Worm (Caenorhabditis elegans) whole organism, L2 larva: ENCODE measurements around the gene C01C4.2.
A peak's percentile ranks its signal among the peaks of the same experiment; 100 is the strongest.

ENCODE experiments used
- C34F6.9 ChIP-seq: fragments of 150-350 bp; optimal IDR thresholded peaks from 2 replicates; lab custom pipeline; 2014; ENCODE audit warnings: missing biosample characterization, missing genetic modification characterization
- F13H6.1 ChIP-seq: sonication (generic microtip); optimal IDR thresholded peaks from 2 replicates; lab custom pipeline; 2016; ENCODE audit warnings: missing genetic modification characterization, missing compliant biosample characterization
- R02D3.7 ChIP-seq: fragments of 150-350 bp; optimal IDR thresholded peaks from 2 replicates; lab custom pipeline; 2014; ENCODE audit warnings: missing biosample characterization, missing genetic modification characterization
- ZK546.5 ChIP-seq: sonication (generic microtip); optimal IDR thresholded peaks from 2 replicates; lab custom pipeline; 2017; ENCODE audit warnings: missing biosample characterization, missing genetic modification characterization
- alr-1 ChIP-seq: fragments of 150-350 bp; optimal IDR thresholded peaks from 2 replicates; lab custom pipeline; 2014; ENCODE audit warnings: missing biosample characterization, missing genetic modification characterization
- aly-2 ChIP-seq: fragments of 150-350 bp; optimal IDR thresholded peaks from 2 replicates; lab custom pipeline; 2014; ENCODE audit warnings: missing biosample characterization, missing genetic modification characterization
- ama-1 ChIP-seq: fragments of 150-350 bp; optimal IDR thresholded peaks from 2 replicates; lab custom pipeline; 2018; ENCODE audit warnings: inconsistent platforms
- blmp-1 ChIP-seq: sonication (generic microtip); optimal IDR thresholded peaks from 2 replicates; lab custom pipeline; 2017; ENCODE audit warnings: missing genetic modification characterization, mild to moderate bottlenecking, missing compliant biosample characterization, antibody characterized with exemption, moderate library complexity; ENCODE audit not compliant: insufficient read depth
- ceh-16 ChIP-seq: fragments of 150-350 bp; optimal IDR thresholded peaks from 2 replicates; lab custom pipeline; 2014; ENCODE audit warnings: missing biosample characterization, missing genetic modification characterization
- ceh-82 ChIP-seq: fragments of 150-350 bp; optimal IDR thresholded peaks from 2 replicates; lab custom pipeline; 2014; ENCODE audit warnings: missing biosample characterization, missing genetic modification characterization
- crh-2 ChIP-seq: sonication (generic microtip); optimal IDR thresholded peaks from 2 replicates; lab custom pipeline; 2017; ENCODE audit warnings: missing biosample characterization, missing genetic modification characterization
- dmd-4 ChIP-seq: sonication (generic microtip); optimal IDR thresholded peaks from 2 replicates; lab custom pipeline; 2017; ENCODE audit warnings: missing biosample characterization, missing genetic modification characterization
- egl-27 ChIP-seq: sonication (generic microtip); optimal IDR thresholded peaks from 3 replicates; lab custom pipeline; 2017; ENCODE audit warnings: missing biosample characterization, missing genetic modification reagents, missing genetic modification characterization
- elt-1 ChIP-seq: fragments of 150-350 bp; optimal IDR thresholded peaks from 2 replicates; lab custom pipeline; 2014; ENCODE audit warnings: missing biosample characterization, missing genetic modification characterization
- elt-3 ChIP-seq: sonication (generic microtip); optimal IDR thresholded peaks from 2 replicates; lab custom pipeline; 2017; ENCODE audit warnings: missing biosample characterization, missing genetic modification characterization
- fos-1 ChIP-seq: fragments of 150-350 bp; optimal IDR thresholded peaks from 2 replicates; lab custom pipeline; 2014; ENCODE audit warnings: missing biosample characterization, missing genetic modification characterization
- gmeb-1 ChIP-seq: fragments of 150-350 bp; optimal IDR thresholded peaks from 2 replicates; lab custom pipeline; 2014; ENCODE audit warnings: missing biosample characterization, missing genetic modification characterization
- lin-11 ChIP-seq: fragments of 150-350 bp; sonication (generic microtip); optimal IDR thresholded peaks from 2 replicates; lab custom pipeline; 2014; ENCODE audit warnings: missing biosample characterization, missing genetic modification characterization, inconsistent platforms, mixed read lengths
- lin-13 ChIP-seq: fragments of 150-350 bp; optimal IDR thresholded peaks from 2 replicates; lab custom pipeline; 2014; ENCODE audit warnings: missing biosample characterization, missing genetic modification reagents, missing genetic modification characterization
- lin-39 ChIP-seq: fragments of 150-350 bp; optimal IDR thresholded peaks from 2 replicates; lab custom pipeline; 2014; ENCODE audit warnings: missing biosample characterization, missing genetic modification reagents, missing genetic modification characterization
- lsy-2 ChIP-seq, 2 experiments: fragments of 150-350 bp in 1 of 2; sonication (generic microtip) in 1 of 2; optimal IDR thresholded peaks; 2 replicates each; lab custom pipeline; 2014 to 2017; ENCODE audit warnings: missing biosample characterization in 2 of 2, missing genetic modification characterization in 2 of 2
- mab-5 ChIP-seq: fragments of 150-350 bp; optimal IDR thresholded peaks from 2 replicates; lab custom pipeline; 2014; ENCODE audit warnings: missing biosample characterization, missing genetic modification characterization
- mbf-1 ChIP-seq: sonication (generic microtip); optimal IDR thresholded peaks from 2 replicates; lab custom pipeline; 2017; ENCODE audit warnings: missing biosample characterization, missing genetic modification characterization
- mdl-1 ChIP-seq, 2 experiments: fragments of 150-350 bp in 1 of 2; sonication (generic microtip) in 1 of 2; optimal IDR thresholded peaks; 2 replicates each; lab custom pipeline; 2017; ENCODE audit warnings: missing biosample characterization in 2 of 2, missing genetic modification characterization in 2 of 2
- nhr-10 ChIP-seq: sonication (generic microtip); optimal IDR thresholded peaks from 2 replicates; lab custom pipeline; 2017; ENCODE audit warnings: missing biosample characterization, missing genetic modification characterization
- nhr-11 ChIP-seq: fragments of 150-350 bp; optimal IDR thresholded peaks from 2 replicates; lab custom pipeline; 2014; ENCODE audit warnings: missing biosample characterization, missing genetic modification characterization
- nhr-12 ChIP-seq: fragments of 150-350 bp; optimal IDR thresholded peaks from 2 replicates; lab custom pipeline; 2014; ENCODE audit warnings: missing biosample characterization, missing genetic modification characterization
- nhr-129 ChIP-seq: fragments of 150-350 bp; optimal IDR thresholded peaks from 2 replicates; lab custom pipeline; 2014; ENCODE audit warnings: missing biosample characterization, missing genetic modification characterization
- nhr-21 ChIP-seq: fragments of 150-350 bp; optimal IDR thresholded peaks from 2 replicates; lab custom pipeline; 2014; ENCODE audit warnings: missing biosample characterization, missing genetic modification characterization
- nhr-25 ChIP-seq: fragments of 150-350 bp; sonication (generic microtip); optimal IDR thresholded peaks from 3 replicates; lab custom pipeline; 2014; ENCODE audit warnings: missing biosample characterization, missing genetic modification characterization
- nhr-6 ChIP-seq: fragments of 150-350 bp; optimal IDR thresholded peaks from 2 replicates; lab custom pipeline; 2014; ENCODE audit warnings: missing biosample characterization, missing genetic modification characterization
- nhr-77 ChIP-seq: fragments of 150-350 bp; optimal IDR thresholded peaks from 2 replicates; lab custom pipeline; 2014; ENCODE audit warnings: missing biosample characterization, missing genetic modification characterization
- peb-1 ChIP-seq: fragments of 150-350 bp; optimal IDR thresholded peaks from 2 replicates; lab custom pipeline; 2014; ENCODE audit warnings: missing biosample characterization, missing genetic modification characterization
- sem-4 ChIP-seq: fragments of 150-350 bp; optimal IDR thresholded peaks from 2 replicates; lab custom pipeline; 2014; ENCODE audit warnings: missing biosample characterization, missing genetic modification reagents, missing genetic modification characterization
- skn-1 ChIP-seq: sonication (generic microtip); optimal IDR thresholded peaks from 2 replicates; lab custom pipeline; 2017; ENCODE audit warnings: missing biosample characterization, missing genetic modification characterization
- sma-3 ChIP-seq: sonication (generic microtip); optimal IDR thresholded peaks from 2 replicates; lab custom pipeline; 2016; ENCODE audit warnings: missing genetic modification reagents, missing genetic modification characterization, missing compliant biosample characterization
- sma-9 ChIP-seq, 2 experiments: fragments of 150-350 bp in 1 of 2; sonication (generic microtip) in 1 of 2; optimal IDR thresholded peaks; 2 replicates each; lab custom pipeline; 2014 to 2016; ENCODE audit warnings: missing genetic modification characterization in 2 of 2, mild to moderate bottlenecking in 1 of 2, missing biosample characterization in 1 of 2, missing compliant biosample characterization in 1 of 2, missing genetic modification reagents in 1 of 2, moderate library complexity in 1 of 2
- snpc-4 ChIP-seq: fragments of 150-350 bp; optimal IDR thresholded peaks from 2 replicates; lab custom pipeline; 2014; ENCODE audit warnings: missing biosample characterization, missing genetic modification characterization
- unc-39 ChIP-seq: fragments of 150-350 bp; optimal IDR thresholded peaks from 2 replicates; lab custom pipeline; 2014; ENCODE audit warnings: missing biosample characterization, missing genetic modification characterization
- unc-55 ChIP-seq: fragments of 150-350 bp; sonication (generic microtip); optimal IDR thresholded peaks from 3 replicates; lab custom pipeline; 2014; ENCODE audit warnings: missing biosample characterization, missing genetic modification reagents, missing genetic modification characterization
- unc-62 ChIP-seq: fragments of 150-350 bp; optimal IDR thresholded peaks from 2 replicates; lab custom pipeline; 2014; ENCODE audit warnings: missing biosample characterization, missing genetic modification reagents, missing genetic modification characterization
- zag-1 ChIP-seq: fragments of 150-350 bp; optimal IDR thresholded peaks from 2 replicates; lab custom pipeline; 2014; ENCODE audit warnings: missing biosample characterization, missing genetic modification characterization
- ztf-1 ChIP-seq: fragments of 200-800 bp; sonication (Bioruptor generic); conservative IDR thresholded peaks from 2 replicates; pipeline ENCODE4 v1.3.6; 2022; ENCODE audit warnings: missing genetic modification characterization, missing compliant biosample characterization
- ztf-11 ChIP-seq: sonication (generic microtip); optimal IDR thresholded peaks from 2 replicates; lab custom pipeline; 2017; ENCODE audit warnings: missing biosample characterization, missing genetic modification characterization
- ztf-4 ChIP-seq: fragments of 150-350 bp; optimal IDR thresholded peaks from 2 replicates; lab custom pipeline; 2014; ENCODE audit warnings: missing biosample characterization, missing genetic modification characterization

C01C4.2 gene

DNA sequence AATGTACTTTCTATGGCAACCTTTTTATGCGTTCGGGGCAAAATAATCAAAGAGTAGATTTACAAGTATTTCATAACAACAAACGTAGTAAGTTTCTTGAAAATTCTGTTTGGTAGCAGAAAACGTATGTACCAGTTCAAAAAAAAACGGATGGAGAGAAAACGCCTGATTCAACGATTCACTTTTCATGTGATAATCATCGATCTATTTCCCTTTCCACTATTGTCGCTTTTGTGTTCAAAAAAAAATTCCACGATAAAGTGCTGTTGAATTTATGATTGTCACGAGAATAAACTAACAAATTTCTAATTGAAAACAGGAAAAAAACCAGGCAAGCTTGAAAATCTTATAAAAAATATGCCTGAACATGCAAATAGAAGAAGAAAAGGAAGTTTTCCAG is 19.1 kb upstream of the C01C4.2 start:
- TF ChIP-seq nhr-12 (no peak), lsy-2 (tag; optimal IDR thresholded peaks at IDR 0.05; lab: Kevin White, UChicago) (no peak), ama-1 (no peak), C34F6.9 (tag; lab: Kevin White, UChicago) (no peak), ceh-82 (tag; lab: Kevin White, UChicago) (no peak), ZK546.5 (no peak), crh-2 (tag; lab: Kevin White, UChicago) (no peak), nhr-11 (tag; lab: Kevin White, UChicago) (no peak), aly-2 (tag; lab: Kevin White, UChicago) (no peak), nhr-77 (tag; lab: Kevin White, UChicago) (no peak), unc-62 (GFP tag; lab: Kevin White, UChicago) (no peak), ztf-1 (GFP tag; lab: Robert Waterston, UW) (no peak), peb-1 (tag; lab: Kevin White, UChicago) (no peak), mab-5 (tag; lab: Kevin White, UChicago) (no peak), egl-27 (tag; lab: Kevin White, UChicago) (no peak), nhr-6 (no peak), snpc-4 (no peak), sem-4 (no peak), nhr-21 (tag; lab: Kevin White, UChicago) (no peak)

- TF ChIP-seq ZK546.5 (no peak), nhr-21 (tag; lab: Kevin White, UChicago) (no peak), dmd-4 (tag; lab: Kevin White, UChicago) (no peak), sma-9 (GFP tag; optimal IDR thresholded peaks at IDR 0.05; lab: Kevin White, UChicago) (no peak), sma-9 (tag; optimal IDR thresholded peaks at IDR 0.05; lab: Kevin White, UChicago) (no peak), crh-2 (tag; lab: Kevin White, UChicago) (no peak), lsy-2 (tag; optimal IDR thresholded peaks at IDR 0.05; lab: Kevin White, UChicago) (no peak), nhr-10 (no peak), sma-3 (no peak), unc-62 (GFP tag; lab: Kevin White, UChicago) (no peak), C34F6.9 (tag; lab: Kevin White, UChicago) (no peak), unc-55 (GFP tag; lab: Kevin White, UChicago) (no peak), aly-2 (tag; lab: Kevin White, UChicago) (no peak), snpc-4 (no peak), ztf-11 (tag; lab: Kevin White, UChicago) (no peak), mbf-1 (tag; lab: Kevin White, UChicago) (no peak)
- TF ChIP-seq, all 48 proteins: peak for 0
Observed at ce11 chrX:3696603-3697002, 18.3 kb upstream of the C01C4.2 start, which contains the start of gene C01C4.3. TSS of gene C01C4.3 (plus strand) at chrX:3696903.

ce11 chrX:3697623-3698022 is 17.3 kb upstream of the C01C4.2 start:
- peak; percentile 55 for TF ChIP-seq zag-1 (tag; lab: Kevin White, UChicago)
- TF ChIP-seq ZK546.5, result no peak
- TF ChIP-seq skn-1 (tag; lab: Kevin White, UChicago), result no peak
- no peak for TF ChIP-seq ceh-16 (tag; lab: Kevin White, UChicago)
- TF ChIP-seq lsy-2 (tag; optimal IDR thresholded peaks at IDR 0.05; lab: Kevin White, UChicago), result peak; percentile 42 to 53
- no peak for TF ChIP-seq blmp-1 (tag; lab: Kevin White, UChicago)
- TF ChIP-seq aly-2 (tag; lab: Kevin White, UChicago), result no peak
- TF ChIP-seq sma-9 (GFP tag; optimal IDR thresholded peaks at IDR 0.05; lab: Kevin White, UChicago), result peak; percentile 81
- TF ChIP-seq sma-9 (tag; optimal IDR thresholded peaks at IDR 0.05; lab: Kevin White, UChicago), result no peak
- TF ChIP-seq lin-13 (GFP tag; lab: Kevin White, UChicago), result peak; percentile 45
- TF ChIP-seq crh-2 (tag; lab: Kevin White, UChicago), result peak; percentile 57
- TF ChIP-seq elt-1 (tag; lab: Kevin White, UChicago), result no peak
- TF ChIP-seq ama-1, result no peak
- peak; percentile 14 for TF ChIP-seq nhr-21 (tag; lab: Kevin White, UChicago)
- peak; percentile 79 for TF ChIP-seq nhr-129
- TF ChIP-seq R02D3.7, result no peak
- no peak for TF ChIP-seq ztf-11 (tag; lab: Kevin White, UChicago)
- peak; percentile 45 for TF ChIP-seq gmeb-1 (tag; lab: Kevin White, UChicago)
- TF ChIP-seq snpc-4, result no peak
- no peak for TF ChIP-seq ztf-4 (tag; lab: Kevin White, UChicago)
- no peak for TF ChIP-seq mbf-1 (tag; lab: Kevin White, UChicago)
- TF ChIP-seq F13H6.1 (tag; lab: Kevin White, UChicago), result peak; percentile 76
- TF ChIP-seq fos-1 (tag; lab: Kevin White, UChicago), result peak; percentile 57
- no peak for TF ChIP-seq elt-3
- no peak for TF ChIP-seq nhr-11 (tag; lab: Kevin White, UChicago)
- TF ChIP-seq dmd-4 (tag; lab: Kevin White, UChicago), result no peak
- TF ChIP-seq nhr-25 (tag; lab: Kevin White, UChicago), result peak; percentile 4
- peak; percentile 41 for TF ChIP-seq C34F6.9 (tag; lab: Kevin White, UChicago)
- TF ChIP-seq sem-4, result peak; percentile 9
- peak; percentile 49 for TF ChIP-seq mab-5 (tag; lab: Kevin White, UChicago)
- no peak for TF ChIP-seq ztf-1 (GFP tag; lab: Robert Waterston, UW)
- no peak for TF ChIP-seq unc-39
- no peak for TF ChIP-seq mdl-1 (tag; optimal IDR thresholded peaks at IDR 0.05; lab: Kevin White, UChicago)
- peak; percentile 35 for TF ChIP-seq lin-11 (tag; lab: Kevin White, UChicago)
- TF ChIP-seq nhr-6, result no peak
- TF ChIP-seq peb-1 (tag; lab: Kevin White, UChicago), result no peak
- peak; percentile 7 for TF ChIP-seq lin-39 (tag; lab: Kevin White, UChicago)
- TF ChIP-seq nhr-12, result no peak
- TF ChIP-seq unc-55 (GFP tag; lab: Kevin White, UChicago), result peak; percentile 79
- TF ChIP-seq sma-3, result peak; percentile 40
- TF ChIP-seq nhr-10, result no peak
- TF ChIP-seq alr-1 (tag; lab: Kevin White, UChicago), result no peak
